Worm (Caenorhabditis elegans): Measurements from ENCODE around the gene Y54G2A.76.
A peak's percentile ranks its signal among the peaks of the same experiment; 100 is the strongest.

Y54G2A.76 gene

DNA sequence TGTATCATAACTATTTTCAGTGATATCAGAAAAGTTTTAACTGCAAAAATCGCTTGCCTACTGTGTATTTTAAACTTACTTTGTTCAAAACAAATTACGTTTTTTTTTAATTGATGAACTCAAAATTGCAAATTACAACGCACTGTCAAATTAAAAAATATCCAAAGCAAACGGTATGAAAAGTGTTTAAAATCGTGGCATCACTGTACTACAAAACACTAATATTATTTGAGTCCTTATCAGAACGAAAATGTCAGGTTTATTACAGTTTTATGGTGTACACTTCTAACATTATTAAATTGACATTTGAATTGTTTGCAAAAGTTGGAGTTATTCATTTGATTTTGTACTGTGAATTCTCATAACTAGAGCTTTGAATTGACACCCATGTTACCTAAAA lies 32.0 kb downstream of the Y54G2A.76 start, which contains the start of gene clec-83 (continued):
- TF ChIP-seq pha-4 (GFP tag; IDR thresholded peaks at IDR 0.05), result no peak
- TF ChIP-seq pha-4 (tag; optimal IDR thresholded peaks at IDR 0.05), result no peak
- TF ChIP-seq zfp-3 (GFP tag; conservative IDR thresholded peaks at IDR 0.05), result no peak
- TF ChIP-seq duxl-1 (tag; optimal IDR thresholded peaks at IDR 0.05; ENCODE audit: poor library complexity), result no peak
- TF ChIP-seq ztf-7 (tag; optimal IDR thresholded peaks at IDR 0.05), result no peak
- no peak for TF ChIP-seq spr-1 (tag; optimal IDR thresholded peaks at IDR 0.05)
- TF ChIP-seq nhr-28 (tag; optimal IDR thresholded peaks at IDR 0.05), result peak; percentile 82
- no peak for TF ChIP-seq fkh-10 (GFP tag; optimal IDR thresholded peaks at IDR 0.05)
- no peak for TF ChIP-seq zip-11 (GFP tag; IDR thresholded peaks at IDR 0.05)
- TF ChIP-seq Y75B8A.6 (GFP tag; IDR thresholded peaks at IDR 0.05), result no peak
- peak; percentile 19 for TF ChIP-seq nhr-77 (tag; optimal IDR thresholded peaks at IDR 0.05)
- no peak for TF ChIP-seq nhr-6 (tag; optimal IDR thresholded peaks at IDR 0.05)
- TF ChIP-seq hlh-11 (tag; optimal IDR thresholded peaks at IDR 0.05), result peak; percentile 11
- no peak for TF ChIP-seq lir-3 (tag; optimal IDR thresholded peaks at IDR 0.05)
- no peak for TF ChIP-seq daf-16 (GFP tag; optimal IDR thresholded peaks at IDR 0.05)
- TF ChIP-seq daf-16 (tag; optimal IDR thresholded peaks at IDR 0.05), result peak; percentile 45
- TF ChIP-seq F44E2.7 (GFP tag; IDR thresholded peaks at IDR 0.05), result no peak
- no peak for TF ChIP-seq hmg-1.1 (GFP tag; IDR thresholded peaks at IDR 0.05)
- no peak for TF ChIP-seq hif-1 (tag; optimal IDR thresholded peaks at IDR 0.05)
- peak; percentile 37; the same call in 1 of the 2 replicates for TF ChIP-seq php-3 (GFP tag; IDR thresholded peaks at IDR 0.05)
- TF ChIP-seq madf-9 (GFP tag; conservative IDR thresholded peaks at IDR 0.05), result no peak
- TF ChIP-seq zfp-2 (tag; optimal IDR thresholded peaks at IDR 0.05), result no peak
- no peak for TF ChIP-seq attf-4 (tag; optimal IDR thresholded peaks at IDR 0.05)
- TF ChIP-seq fos-1 (tag; optimal IDR thresholded peaks at IDR 0.05), result no peak
- TF ChIP-seq nhr-48 (tag; optimal IDR thresholded peaks at IDR 0.05), result no peak
- TF ChIP-seq egl-27 (tag; optimal IDR thresholded peaks at IDR 0.05), result no peak
- no peak for TF ChIP-seq unc-130 (GFP tag; optimal IDR thresholded peaks at IDR 0.05)
- no peak for TF ChIP-seq arid-1 (GFP tag; conservative IDR thresholded peaks at IDR 0.05)
- TF ChIP-seq T26A8.4 (GFP tag; IDR thresholded peaks at IDR 0.05), result no peak
- TF ChIP-seq jun-1 (tag; optimal IDR thresholded peaks at IDR 0.05), result no peak

ce11 chrIV:2842162-2842561 lies 33.0 kb downstream of the Y54G2A.76 start, which contains the start of gene clec-84:
Gene clec-84, plus strand, starts transcription at chrIV:2842462.
- no peak for TF ChIP-seq sdz-12 (GFP tag; optimal IDR thresholded peaks at IDR 0.05)
- no peak for TF ChIP-seq lin-39 (tag; optimal IDR thresholded peaks at IDR 0.05)
- no peak for TF ChIP-seq ctbp-1 (GFP tag; IDR thresholded peaks at IDR 0.05)
- TF ChIP-seq unc-62 (GFP tag; optimal IDR thresholded peaks at IDR 0.05 in 1 of 2), result no peak
- no peak for TF ChIP-seq unc-62 (tag; optimal IDR thresholded peaks at IDR 0.05)
- TF ChIP-seq nhr-25 (tag; optimal IDR thresholded peaks at IDR 0.05; ENCODE audit: borderline replicate concordance, insufficient read depth), result no peak
- no peak for TF ChIP-seq tag-97 (GFP tag; IDR thresholded peaks at IDR 0.05)
- no peak for TF ChIP-seq ceh-62 (tag; optimal IDR thresholded peaks at IDR 0.05)
- no peak for TF ChIP-seq F10B5.3 (tag; optimal IDR thresholded peaks at IDR 0.05)
- no peak for TF ChIP-seq hmg-1.1 (GFP tag; IDR thresholded peaks at IDR 0.05)
- TF ChIP-seq ztf-11 (tag; optimal IDR thresholded peaks at IDR 0.05), result no peak
- TF ChIP-seq unc-39 (tag; optimal IDR thresholded peaks at IDR 0.05), result no peak
- TF ChIP-seq hlh-30 (tag; optimal IDR thresholded peaks at IDR 0.05; ENCODE audit: insufficient read depth), result no peak
- TF ChIP-seq dmd-6 (GFP tag; IDR thresholded peaks at IDR 0.05), result no peak
- TF ChIP-seq set-16 (GFP tag; IDR thresholded peaks at IDR 0.05), result no peak
- TF ChIP-seq aha-1 (tag), result no peak
- no peak for TF ChIP-seq lsy-2 (tag; optimal IDR thresholded peaks at IDR 0.05)
- TF ChIP-seq ceh-44 (GFP tag; IDR thresholded peaks at IDR 0.05), result no peak
- TF ChIP-seq nhr-11 (tag; optimal IDR thresholded peaks at IDR 0.05), result no peak
- no peak for TF ChIP-seq ZK546.5 (tag; optimal IDR thresholded peaks at IDR 0.05)
- no peak for TF ChIP-seq hlh-11 (tag; optimal IDR thresholded peaks at IDR 0.05)

All from whole organism, L4 larva.